Worm (Caenorhabditis elegans) whole organism, mixed stage, embryonic: Measurements from ENCODE around the gene C28A5.2.

Experiments
- M03D4.4 ChIP-seq: sonication (generic microtip); optimal IDR thresholded peaks from 2 replicates; lab custom pipeline; 2017; ENCODE audit warnings: mild to moderate bottlenecking, missing genetic modification characterization, missing compliant biosample characterization
- bed-3 ChIP-seq: fragments of 200-800 bp; sonication (Bioruptor generic); optimal IDR thresholded peaks from 3 replicates; lab custom pipeline; 2018; ENCODE audit warnings: mild to moderate bottlenecking, missing genetic modification characterization, moderate library complexity, missing compliant biosample characterization
- blmp-1 ChIP-seq: fragments of 150-350 bp; optimal IDR thresholded peaks from 2 replicates; lab custom pipeline; 2014; ENCODE audit warnings: missing biosample characterization, missing genetic modification characterization
- ceh-39 ChIP-seq: fragments of 150-350 bp; optimal IDR thresholded peaks from 2 replicates; lab custom pipeline; 2014; ENCODE audit warnings: missing biosample characterization, missing genetic modification characterization
- ceh-43 ChIP-seq: fragments of 200-800 bp; sonication (Bioruptor generic); optimal IDR thresholded peaks from 2 replicates; lab custom pipeline; 2018; ENCODE audit warnings: mild to moderate bottlenecking, missing genetic modification characterization, moderate library complexity, missing compliant biosample characterization
- ceh-83 ChIP-seq: fragments of 200-800 bp; sonication (Bioruptor generic); optimal IDR thresholded peaks from 2 replicates; lab custom pipeline; 2018; ENCODE audit warnings: mild to moderate bottlenecking, missing genetic modification characterization, missing compliant biosample characterization
- ces-1 ChIP-seq: fragments of 150-350 bp; optimal IDR thresholded peaks from 2 replicates; lab custom pipeline; 2014; ENCODE audit warnings: missing biosample characterization, missing genetic modification reagents, missing genetic modification characterization
- cnd-1 ChIP-seq: fragments of 200-800 bp; sonication (Bioruptor generic); optimal IDR thresholded peaks from 2 replicates; lab custom pipeline; 2018; ENCODE audit warnings: mild to moderate bottlenecking, missing genetic modification characterization, missing compliant biosample characterization
- drap-1 ChIP-seq: fragments of 200-800 bp; sonication (Bioruptor generic); optimal IDR thresholded peaks from 3 replicates; lab custom pipeline; 2018; ENCODE audit warnings: mild to moderate bottlenecking, missing genetic modification characterization, missing compliant biosample characterization
- elt-1 ChIP-seq: sonication (generic microtip); optimal IDR thresholded peaks from 2 replicates; lab custom pipeline; 2017; ENCODE audit warnings: missing genetic modification characterization, mild to moderate bottlenecking, missing compliant biosample characterization, antibody characterized with exemption, moderate library complexity, borderline replicate concordance; ENCODE audit not compliant: insufficient read depth
- elt-3 ChIP-seq: fragments of 150-350 bp; optimal IDR thresholded peaks from 2 replicates; lab custom pipeline; 2014; ENCODE audit warnings: missing biosample characterization, missing genetic modification characterization
- flh-1 ChIP-seq: fragments of 200-800 bp; sonication (Bioruptor generic); optimal IDR thresholded peaks from 2 replicates; lab custom pipeline; 2018; ENCODE audit warnings: mild to moderate bottlenecking, missing genetic modification characterization, moderate library complexity, missing compliant biosample characterization
- ham-2 ChIP-seq: fragments of 200-800 bp; sonication (Bioruptor generic); optimal IDR thresholded peaks from 2 replicates; lab custom pipeline; 2018; ENCODE audit warnings: mild to moderate bottlenecking, missing genetic modification characterization, missing compliant biosample characterization
- hlh-1 ChIP-seq: fragments of 150-350 bp; optimal IDR thresholded peaks from 2 replicates; lab custom pipeline; 2014; ENCODE audit warnings: missing biosample characterization, missing genetic modification reagents, missing genetic modification characterization
- lin-13 ChIP-seq: fragments of 150-350 bp; optimal IDR thresholded peaks from 2 replicates; lab custom pipeline; 2014; ENCODE audit warnings: missing biosample characterization, missing genetic modification characterization
- lin-32 ChIP-seq: fragments of 200-800 bp; sonication (Bioruptor generic); optimal IDR thresholded peaks from 2 replicates; lab custom pipeline; 2018; ENCODE audit warnings: mild to moderate bottlenecking, missing genetic modification characterization, missing compliant biosample characterization
- lsy-2 ChIP-seq: fragments of 150-350 bp; optimal IDR thresholded peaks from 2 replicates; lab custom pipeline; 2014; ENCODE audit warnings: missing biosample characterization, missing genetic modification characterization
- mab-5 ChIP-seq: fragments of 150-350 bp; optimal IDR thresholded peaks from 2 replicates; lab custom pipeline; 2014; ENCODE audit warnings: missing biosample characterization, missing genetic modification characterization
- mep-1 ChIP-seq: fragments of 150-350 bp; optimal IDR thresholded peaks from 2 replicates; lab custom pipeline; 2017; ENCODE audit warnings: missing biosample characterization, missing genetic modification reagents, missing genetic modification characterization, inconsistent platforms
- mls-2 ChIP-seq: sonication (generic microtip); optimal IDR thresholded peaks from 2 replicates; lab custom pipeline; 2016; ENCODE audit warnings: mild to moderate bottlenecking, missing genetic modification characterization, moderate library complexity, missing compliant biosample characterization
- nhr-12 ChIP-seq: fragments of 150-350 bp; optimal IDR thresholded peaks from 2 replicates; lab custom pipeline; 2014; ENCODE audit warnings: missing biosample characterization, missing genetic modification characterization
- nhr-2 ChIP-seq: fragments of 150-350 bp; optimal IDR thresholded peaks from 2 replicates; lab custom pipeline; 2014; ENCODE audit warnings: missing biosample characterization, missing genetic modification characterization
- nhr-237 ChIP-seq: fragments of 150-350 bp; optimal IDR thresholded peaks from 2 replicates; lab custom pipeline; 2014; ENCODE audit warnings: missing biosample characterization, missing genetic modification characterization
- nhr-28 ChIP-seq: fragments of 150-350 bp; optimal IDR thresholded peaks from 2 replicates; lab custom pipeline; 2014; ENCODE audit warnings: missing biosample characterization, missing genetic modification characterization
- nhr-76 ChIP-seq: sonication (generic microtip); optimal IDR thresholded peaks from 2 replicates; lab custom pipeline; 2017; ENCODE audit warnings: missing biosample characterization, missing genetic modification characterization
- pha-4 ChIP-seq: fragments of 150-350 bp; optimal IDR thresholded peaks from 2 replicates; lab custom pipeline; 2018; ENCODE audit warnings: missing biosample characterization, missing genetic modification reagents, missing genetic modification characterization
- sem-2 ChIP-seq: fragments of 200-800 bp; sonication (Bioruptor generic); optimal IDR thresholded peaks from 2 replicates; lab custom pipeline; 2018; ENCODE audit warnings: mild to moderate bottlenecking, missing genetic modification characterization, missing compliant biosample characterization
- sptf-1 ChIP-seq: sonication (generic microtip); optimal IDR thresholded peaks from 2 replicates; lab custom pipeline; 2017; ENCODE audit warnings: mild to moderate bottlenecking, missing genetic modification characterization, moderate library complexity, missing compliant biosample characterization
- tbx-8 ChIP-seq: fragments of 200-800 bp; sonication (Bioruptor generic); optimal IDR thresholded peaks from 2 replicates; lab custom pipeline; 2018; ENCODE audit warnings: mild to moderate bottlenecking, missing genetic modification characterization, moderate library complexity, missing compliant biosample characterization
- unc-120 ChIP-seq: sonication (generic microtip); optimal IDR thresholded peaks from 2 replicates; lab custom pipeline; 2017; ENCODE audit warnings: missing genetic modification characterization, missing compliant biosample characterization; ENCODE audit not compliant: poor library complexity, severe bottlenecking
- unc-39 ChIP-seq: fragments of 150-350 bp; optimal IDR thresholded peaks from 2 replicates; lab custom pipeline; 2014; ENCODE audit warnings: missing biosample characterization, missing genetic modification characterization
- unc-62 ChIP-seq: fragments of 150-350 bp; optimal IDR thresholded peaks from 2 replicates; lab custom pipeline; 2014; ENCODE audit warnings: missing biosample characterization, missing genetic modification reagents, missing genetic modification characterization
- zip-8 ChIP-seq: fragments of 150-350 bp; optimal IDR thresholded peaks from 2 replicates; lab custom pipeline; 2014; ENCODE audit warnings: missing biosample characterization, missing genetic modification characterization

The C28A5.2 gene

DNA sequence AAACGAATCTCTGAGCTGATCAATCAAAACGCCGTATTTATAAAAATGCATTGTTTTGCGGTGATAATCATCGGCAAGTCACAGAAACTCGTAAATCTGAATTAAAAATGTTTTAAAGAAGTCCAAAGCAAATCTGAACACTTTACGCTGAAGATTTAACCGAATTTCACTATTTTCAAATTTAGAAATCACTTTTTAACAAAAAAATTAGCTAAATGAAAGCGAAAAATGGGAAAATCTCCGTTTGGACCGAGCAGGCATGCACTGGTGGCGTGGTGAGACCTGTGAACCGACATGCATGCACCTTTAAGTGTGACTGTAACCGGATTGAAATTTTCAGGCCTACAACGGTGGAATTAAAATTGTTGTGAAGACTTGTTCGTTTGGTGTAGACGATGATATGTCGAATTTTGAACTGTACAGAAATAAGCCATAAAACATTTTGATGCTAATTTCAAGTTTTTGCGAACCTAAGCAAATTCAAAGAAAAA is at the start of gene C28A5.2:
C28A5.2 (minus strand) TSS at position 51 of the 491 bp plus-strand sequence.
- no peak for TF ChIP-seq ceh-43 (GFP tag; lab: Kevin White, UChicago)
- no peak for TF ChIP-seq nhr-12 (tag; lab: Kevin White, UChicago)
- no peak for TF ChIP-seq sptf-1 (tag; lab: Kevin White, UChicago)
- no peak for TF ChIP-seq ceh-39 (tag; lab: Kevin White, UChicago)
- TF ChIP-seq lsy-2 (tag; lab: Kevin White, UChicago): no peak
- no peak for TF ChIP-seq mls-2 (tag; lab: Kevin White, UChicago)
- TF ChIP-seq ceh-83 (GFP tag; lab: Kevin White, UChicago): no peak
- TF ChIP-seq blmp-1 (tag; lab: Kevin White, UChicago): no peak
- no peak for TF ChIP-seq unc-120 (tag; lab: Kevin White, UChicago)
- no peak for TF ChIP-seq nhr-237
- no peak for TF ChIP-seq ces-1 (GFP tag; lab: Kevin White, UChicago)
- TF ChIP-seq unc-39 (tag; lab: Kevin White, UChicago): no peak
- no peak for TF ChIP-seq pha-4
- TF ChIP-seq nhr-28 (tag; lab: Kevin White, UChicago): no peak
- TF ChIP-seq lin-13: no peak
- TF ChIP-seq mep-1: no peak

DNA sequence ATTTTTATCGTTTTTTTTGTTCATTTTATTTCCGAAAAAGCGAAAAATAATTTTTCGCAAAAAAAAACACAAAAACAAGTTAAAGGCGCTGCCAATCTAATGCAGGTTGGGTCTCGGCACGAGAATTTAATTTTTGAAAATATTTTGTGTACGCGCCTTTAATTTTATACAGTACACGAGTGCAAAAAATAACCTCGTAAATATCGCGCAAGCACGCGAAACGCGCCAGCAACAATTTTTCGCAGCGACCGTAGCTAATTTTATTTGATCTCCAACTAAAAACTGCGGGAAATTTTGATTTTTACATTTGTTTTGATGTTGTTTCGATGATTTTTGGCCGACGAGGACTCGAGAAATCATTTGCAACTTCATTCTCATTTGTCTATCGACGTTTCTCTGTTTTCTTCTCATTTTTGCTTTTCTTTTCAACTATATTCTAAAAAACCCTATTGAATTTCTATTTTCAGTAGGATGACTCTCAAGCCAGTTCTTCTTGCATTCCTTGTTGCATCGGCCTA is 49.6 kb upstream of the C28A5.2 start, which contains the start of gene cpg-1:
cpg-1 (plus strand) TSS at position 468 of the 518 bp plus-strand sequence.
- TF ChIP-seq pha-4 (no peak), sptf-1 (tag; lab: Kevin White, UChicago) (no peak), unc-120 (tag; lab: Kevin White, UChicago) (no peak), ceh-43 (GFP tag; lab: Kevin White, UChicago) (no peak), lin-32 (no peak), bed-3 (GFP tag; lab: Kevin White, UChicago) (no peak), zip-8 (tag; lab: Kevin White, UChicago) (no peak), hlh-1 (tag; lab: Kevin White, UChicago) (no peak), nhr-28 (tag; lab: Kevin White, UChicago) (no peak)

DNA sequence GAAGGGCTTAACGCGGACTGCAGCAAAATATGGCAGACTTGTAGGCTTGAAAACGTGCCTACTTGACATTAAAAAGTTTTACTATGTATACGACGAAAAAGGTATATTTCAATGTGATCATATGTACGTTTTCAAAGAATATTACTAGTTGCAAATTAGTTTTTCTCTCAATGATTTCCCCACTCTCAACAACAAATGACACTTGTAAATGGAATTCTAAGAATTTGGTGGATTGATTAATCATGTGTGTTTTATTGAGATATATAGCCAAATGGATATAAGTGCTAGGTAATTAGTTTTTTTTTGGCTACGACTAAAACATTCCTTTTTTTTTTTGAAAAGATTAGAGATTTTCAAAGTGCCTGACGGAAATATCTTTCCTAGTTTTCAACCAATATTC is 47.9 kb upstream of the C28A5.2 start:
- no peak for TF ChIP-seq tbx-8
- no peak for TF ChIP-seq M03D4.4 (tag; lab: Kevin White, UChicago)
- no peak for TF ChIP-seq mep-1
- TF ChIP-seq lin-13: no peak
- TF ChIP-seq nhr-76 (tag; lab: Kevin White, UChicago): no peak
- TF ChIP-seq ces-1 (GFP tag; lab: Kevin White, UChicago): no peak
- TF ChIP-seq elt-3: no peak
- TF ChIP-seq elt-1 (tag; lab: Kevin White, UChicago): no peak
- no peak for TF ChIP-seq sptf-1 (tag; lab: Kevin White, UChicago)
- no peak for TF ChIP-seq hlh-1 (tag; lab: Kevin White, UChicago)
- TF ChIP-seq pha-4: no peak
- no peak for TF ChIP-seq ham-2 (GFP tag; lab: Kevin White, UChicago)
- no peak for TF ChIP-seq blmp-1 (tag; lab: Kevin White, UChicago)
- no peak for TF ChIP-seq cnd-1 (tag; lab: Kevin White, UChicago)
- TF ChIP-seq zip-8 (tag; lab: Kevin White, UChicago): no peak
- TF ChIP-seq, all 35 proteins: peak for 0

DNA sequence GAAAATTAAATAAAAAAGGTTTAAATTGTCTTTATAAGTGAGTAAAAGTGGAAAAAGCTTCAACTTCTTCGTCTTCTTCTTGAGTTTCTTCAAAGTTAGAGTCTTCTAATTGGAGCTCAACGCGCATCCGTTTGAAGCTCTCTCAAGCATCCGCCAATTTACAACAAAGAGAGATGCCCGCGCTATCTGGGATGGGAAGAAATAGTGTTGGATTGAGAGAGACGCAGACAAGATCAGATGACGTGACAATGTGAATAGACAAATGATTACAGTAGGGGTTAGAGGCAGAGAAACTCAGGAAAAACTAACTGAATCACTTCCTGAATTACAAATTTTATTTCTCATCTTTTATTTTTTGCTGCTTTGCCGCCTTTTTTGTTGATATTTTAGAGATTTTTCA is 43.6 kb upstream of the C28A5.2 start:
- TF ChIP-seq lin-32 (no peak), blmp-1 (tag; lab: Kevin White, UChicago) (no peak), mab-5 (no peak), unc-62 (GFP tag; lab: Kevin White, UChicago) (no peak), tbx-8 (no peak), elt-1 (tag; lab: Kevin White, UChicago) (no peak), ceh-83 (GFP tag; lab: Kevin White, UChicago) (no peak), sem-2 (GFP tag; lab: Kevin White, UChicago) (no peak), ces-1 (GFP tag; lab: Kevin White, UChicago) (no peak), drap-1 (GFP tag; lab: Kevin White, UChicago) (no peak), elt-3 (no peak), flh-1 (no peak), nhr-2 (tag; lab: Kevin White, UChicago) (no peak), nhr-237 (no peak), bed-3 (GFP tag; lab: Kevin White, UChicago) (no peak)
